Worm (Caenorhabditis elegans): ENCODE data around the gene aagr-3.

ce11 chrV:9680260-9680659, 49.1 kb downstream of the aagr-3 start:
- no peak for TF ChIP-seq tbx-11 (GFP tag; IDR thresholded peaks at IDR 0.05)
- no peak for TF ChIP-seq ama-1 (optimal IDR thresholded peaks at IDR 0.05)
- TF ChIP-seq aly-1 (tag; optimal IDR thresholded peaks at IDR 0.05), result no peak
- TF ChIP-seq tbx-37 (GFP tag; conservative IDR thresholded peaks at IDR 0.05), result no peak
- no peak for TF ChIP-seq F13C5.2 (tag; optimal IDR thresholded peaks at IDR 0.05)
- no peak for TF ChIP-seq sea-1 (GFP tag; conservative IDR thresholded peaks at IDR 0.05)
- no peak for TF ChIP-seq pes-1 (GFP tag; IDR thresholded peaks at IDR 0.05)
- TF ChIP-seq ceh-13 (GFP tag; optimal IDR thresholded peaks at IDR 0.05), result no peak
- no peak for TF ChIP-seq flt-1 (GFP tag; IDR thresholded peaks at IDR 0.05)
- no peak for TF ChIP-seq B0310.2 (tag; optimal IDR thresholded peaks at IDR 0.05)
- TF ChIP-seq hnd-1 (tag; optimal IDR thresholded peaks at IDR 0.05), result no peak
- no peak for TF ChIP-seq tra-4 (tag; optimal IDR thresholded peaks at IDR 0.05)
- no peak for TF ChIP-seq hmg-4 (GFP tag; optimal IDR thresholded peaks at IDR 0.05)
- TF ChIP-seq scrt-1 (GFP tag; IDR thresholded peaks at IDR 0.05), result no peak
